Worm (Caenorhabditis elegans) whole organism, midembryonic: ENCODE results near the gene C54F6.18.

Experiments
- cog-1 ChIP-seq: sonication (generic microtip); optimal IDR thresholded peaks from 2 replicates; lab custom pipeline; 2016; ENCODE audit warnings: missing genetic modification characterization, missing compliant biosample characterization
- klf-2 ChIP-seq: fragments of 200-800 bp; sonication (Bioruptor generic); conservative IDR thresholded peaks from 2 replicates; pipeline ENCODE4 v1.3.6; 2022; ENCODE audit warnings: missing genetic modification reagents, missing genetic modification characterization, missing compliant biosample characterization
- tab-1 ChIP-seq: fragments of 200-800 bp; sonication (Bioruptor generic); IDR thresholded peaks from 2 replicates; pipeline ENCODE4 v1.3.6; 2022; ENCODE audit warnings: missing genetic modification characterization, missing compliant biosample characterization
- ztf-23 ChIP-seq: fragments of 200-800 bp; sonication (Bioruptor generic); IDR thresholded peaks from 2 replicates; pipeline ENCODE4 v1.3.6; 2022; ENCODE audit warnings: missing genetic modification reagents, missing genetic modification characterization, missing compliant biosample characterization
- ztf-29 ChIP-seq: fragments of 200-800 bp; sonication (Bioruptor generic); IDR thresholded peaks from 2 replicates; pipeline ENCODE4 v1.3.6; 2022; ENCODE audit warnings: missing genetic modification reagents, missing genetic modification characterization, missing compliant biosample characterization

- TF ChIP-seq ztf-29 (GFP tag; lab: Robert Waterston, UW) (no peak), klf-2 (GFP tag; lab: Robert Waterston, UW) (no peak), cog-1 (no peak), tab-1 (GFP tag; lab: Robert Waterston, UW) (no peak), ztf-23 (GFP tag; lab: Robert Waterston, UW) (no peak)
Observed at ce11 chrV:7570955-7571354, 45.2 kb downstream of the C54F6.18 start, which contains the start of gene F19F10.14.
